Worm (Caenorhabditis elegans) whole organism, L1 larva: ENCODE results near the gene acbp-4.

ENCODE experiments used
- C16A3.4 ChIP-seq: fragments of 150-350 bp; optimal IDR thresholded peaks from 2 replicates; lab custom pipeline; 2014; ENCODE audit warnings: missing biosample characterization, missing genetic modification characterization
- C34B4.2 ChIP-seq: sonication (generic microtip); optimal IDR thresholded peaks from 2 replicates; lab custom pipeline; 2017; ENCODE audit warnings: mild to moderate bottlenecking, missing genetic modification characterization, missing compliant biosample characterization
- F16B12.6 ChIP-seq: fragments of 150-350 bp; optimal IDR thresholded peaks from 2 replicates; lab custom pipeline; 2014; ENCODE audit warnings: missing biosample characterization, missing genetic modification characterization
- alr-1 ChIP-seq: fragments of 200-800 bp; sonication (Bioruptor generic); optimal IDR thresholded peaks from 2 replicates; lab custom pipeline; 2018; ENCODE audit warnings: borderline replicate concordance, mild to moderate bottlenecking, missing genetic modification characterization, missing compliant biosample characterization
- aly-2 ChIP-seq: fragments of 150-350 bp; optimal IDR thresholded peaks from 2 replicates; lab custom pipeline; 2014; ENCODE audit warnings: missing biosample characterization, missing genetic modification characterization
- ama-1 ChIP-seq: fragments of 150-350 bp; optimal IDR thresholded peaks from 2 replicates; lab custom pipeline; 2014
- blmp-1 ChIP-seq: fragments of 150-350 bp; optimal IDR thresholded peaks from 2 replicates; lab custom pipeline; 2014; ENCODE audit warnings: missing biosample characterization, missing genetic modification characterization
- ceh-63 ChIP-seq: fragments of 200-800 bp; sonication (Bioruptor generic); optimal IDR thresholded peaks from 2 replicates; lab custom pipeline; 2018; ENCODE audit warnings: mild to moderate bottlenecking, missing genetic modification characterization, missing compliant biosample characterization
- ceh-8 ChIP-seq: fragments of 200-800 bp; sonication (Bioruptor generic); optimal IDR thresholded peaks from 2 replicates; lab custom pipeline; 2018; ENCODE audit warnings: mild to moderate bottlenecking, missing genetic modification characterization, moderate library complexity, missing compliant biosample characterization
- ceh-82 ChIP-seq, 3 experiments: fragments of 150-350 bp in 1 of 3; sonication (generic microtip) in 2 of 3; optimal IDR thresholded peaks; 2 replicates each; lab custom pipeline; 2014 to 2017; ENCODE audit warnings: missing biosample characterization in 3 of 3, missing genetic modification characterization in 3 of 3
- ceh-88 ChIP-seq: fragments of 200-800 bp; sonication (Bioruptor generic); IDR thresholded peaks from 2 replicates; pipeline ENCODE4 v1.3.6; 2022; ENCODE audit warnings: missing genetic modification characterization, missing compliant biosample characterization
- ceh-90 ChIP-seq: sonication (generic microtip); optimal IDR thresholded peaks from 2 replicates; lab custom pipeline; 2016; ENCODE audit warnings: missing genetic modification characterization, missing compliant biosample characterization
- ces-1 ChIP-seq: fragments of 150-350 bp; optimal IDR thresholded peaks from 2 replicates; lab custom pipeline; 2014; ENCODE audit warnings: missing biosample characterization, missing genetic modification reagents, missing genetic modification characterization
- dpl-1 ChIP-seq, 3 experiments: fragments of 150-350 bp in 2 of 3; sonication (generic microtip) in 1 of 3; optimal IDR thresholded peaks; 2 replicates each; lab custom pipeline; 2014 to 2017; ENCODE audit warnings: missing biosample characterization in 3 of 3, missing genetic modification characterization in 3 of 3, missing genetic modification reagents in 3 of 3
- dsc-1 ChIP-seq: sonication (generic microtip); optimal IDR thresholded peaks from 2 replicates; lab custom pipeline; 2016; ENCODE audit warnings: mild to moderate bottlenecking, missing genetic modification characterization, missing compliant biosample characterization
- efl-1 ChIP-seq, 4 experiments: fragments of 150-350 bp; optimal IDR thresholded peaks in 3 of 4; peaks in 1 of 4; 1 replicate in 1 of 4; 2 replicates in 3 of 4; lab custom pipeline; 2014; ENCODE audit warnings: missing biosample characterization in 2 of 4, missing genetic modification characterization in 2 of 4, missing genetic modification reagents in 2 of 4
- efl-3 ChIP-seq: fragments of 200-800 bp; sonication (Bioruptor generic); optimal IDR thresholded peaks from 2 replicates; lab custom pipeline; 2018; ENCODE audit warnings: mild to moderate bottlenecking, missing genetic modification characterization, missing compliant biosample characterization
- elt-3 ChIP-seq, 6 experiments: fragments of 150-350 bp in 1 of 6; sonication (generic microtip); optimal IDR thresholded peaks; 2 replicates each; lab custom pipeline; 2017 to 2018; ENCODE audit warnings: missing biosample characterization in 6 of 6, missing genetic modification characterization in 6 of 6, inconsistent platforms in 1 of 6
- ets-5 ChIP-seq: fragments of 200-800 bp; sonication (Bioruptor generic); IDR thresholded peaks from 2 replicates; pipeline ENCODE4 v1.3.6; 2022; ENCODE audit warnings: missing genetic modification characterization, missing compliant biosample characterization
- fkh-10 ChIP-seq: sonication (generic microtip); optimal IDR thresholded peaks from 2 replicates; lab custom pipeline; 2017; ENCODE audit warnings: missing biosample characterization, missing genetic modification reagents, missing genetic modification characterization
- fkh-8 ChIP-seq: sonication (generic microtip); optimal IDR thresholded peaks from 2 replicates; lab custom pipeline; 2016; ENCODE audit warnings: mild to moderate bottlenecking, missing genetic modification characterization, missing compliant biosample characterization
- fos-1 ChIP-seq: fragments of 150-350 bp; optimal IDR thresholded peaks from 2 replicates; lab custom pipeline; 2014; ENCODE audit warnings: missing biosample characterization, missing genetic modification characterization
- grh-1 ChIP-seq: fragments of 200-800 bp; sonication (Bioruptor generic); IDR thresholded peaks from 2 replicates; pipeline ENCODE4 v1.3.6; 2022; ENCODE audit warnings: missing genetic modification reagents, missing genetic modification characterization, missing compliant biosample characterization
- hlh-4 ChIP-seq: sonication (generic microtip); optimal IDR thresholded peaks from 2 replicates; lab custom pipeline; 2016; ENCODE audit warnings: mild to moderate bottlenecking, missing genetic modification characterization, missing compliant biosample characterization
- isw-1 ChIP-seq: fragments of 200-800 bp; sonication (Bioruptor generic); IDR thresholded peaks from 2 replicates; pipeline ENCODE4 v1.3.6; 2022; ENCODE audit warnings: missing genetic modification characterization, missing compliant biosample characterization
- jun-1 ChIP-seq: fragments of 150-350 bp; optimal IDR thresholded peaks from 2 replicates; lab custom pipeline; 2014; ENCODE audit warnings: missing biosample characterization, missing genetic modification reagents, missing genetic modification characterization
- lin-14 ChIP-seq: fragments of 200-800 bp; sonication (Bioruptor generic); optimal IDR thresholded peaks from 2 replicates; lab custom pipeline; 2018; ENCODE audit warnings: mild to moderate bottlenecking, missing genetic modification characterization, moderate library complexity, missing compliant biosample characterization
- lin-35 ChIP-seq, 2 experiments: fragments of 150-350 bp; optimal IDR thresholded peaks; 2 replicates each; lab custom pipeline; 2014; ENCODE audit warnings: missing biosample characterization in 2 of 2, missing genetic modification characterization in 2 of 2, missing genetic modification reagents in 2 of 2
- lin-39 ChIP-seq: fragments of 150-350 bp; optimal IDR thresholded peaks from 2 replicates; lab custom pipeline; 2014; ENCODE audit warnings: missing biosample characterization, missing genetic modification reagents, missing genetic modification characterization
- lsy-2 ChIP-seq, 2 experiments: fragments of 150-350 bp; optimal IDR thresholded peaks; 2 replicates each; lab custom pipeline; 2014; ENCODE audit warnings: missing biosample characterization in 2 of 2, missing genetic modification characterization in 2 of 2
- mef-2 ChIP-seq: fragments of 150-350 bp; optimal IDR thresholded peaks from 2 replicates; lab custom pipeline; 2014; ENCODE audit warnings: missing biosample characterization, missing genetic modification characterization
- nhr-11 ChIP-seq: fragments of 150-350 bp; optimal IDR thresholded peaks from 2 replicates; lab custom pipeline; 2014; ENCODE audit warnings: missing biosample characterization, missing genetic modification characterization
- nhr-19 ChIP-seq: fragments of 200-800 bp; sonication (Bioruptor generic); conservative IDR thresholded peaks from 2 replicates; pipeline ENCODE4 v1.3.6; 2022; ENCODE audit warnings: missing genetic modification characterization, missing compliant biosample characterization
- nhr-237 ChIP-seq: fragments of 150-350 bp; optimal IDR thresholded peaks from 2 replicates; lab custom pipeline; 2014; ENCODE audit warnings: missing biosample characterization, missing genetic modification characterization
- nhr-28 ChIP-seq: fragments of 150-350 bp; optimal IDR thresholded peaks from 2 replicates; lab custom pipeline; 2014; ENCODE audit warnings: missing biosample characterization, missing genetic modification characterization
- nhr-71 ChIP-seq: sonication (generic microtip); optimal IDR thresholded peaks from 2 replicates; lab custom pipeline; 2016; ENCODE audit warnings: mild to moderate bottlenecking, missing genetic modification characterization, moderate library complexity, missing compliant biosample characterization
- nhr-76 ChIP-seq: sonication (generic microtip); optimal IDR thresholded peaks from 2 replicates; lab custom pipeline; 2017; ENCODE audit warnings: missing biosample characterization, missing genetic modification characterization
- nhr-84 ChIP-seq: sonication (generic microtip); optimal IDR thresholded peaks from 2 replicates; lab custom pipeline; 2017; ENCODE audit warnings: missing biosample characterization, missing genetic modification characterization
- nhr-90 ChIP-seq: sonication (generic microtip); optimal IDR thresholded peaks from 2 replicates; lab custom pipeline; 2016; ENCODE audit warnings: mild to moderate bottlenecking, missing genetic modification characterization, missing compliant biosample characterization; ENCODE audit not compliant: poor library complexity
- pax-3 ChIP-seq: fragments of 200-800 bp; sonication (Bioruptor generic); optimal IDR thresholded peaks from 2 replicates; lab custom pipeline; 2018; ENCODE audit warnings: mild to moderate bottlenecking, missing genetic modification characterization, moderate library complexity, missing compliant biosample characterization
- pqm-1 ChIP-seq: sonication (generic microtip); optimal IDR thresholded peaks from 3 replicates; lab custom pipeline; 2017; ENCODE audit warnings: missing biosample characterization, missing genetic modification characterization
- snpc-4 ChIP-seq: fragments of 150-350 bp; optimal IDR thresholded peaks from 2 replicates; lab custom pipeline; 2014; ENCODE audit warnings: missing biosample characterization, missing genetic modification characterization
- snu-23 ChIP-seq: sonication (generic microtip); optimal IDR thresholded peaks from 2 replicates; lab custom pipeline; 2016; ENCODE audit warnings: missing genetic modification characterization, missing compliant biosample characterization
- sox-4 ChIP-seq: sonication (generic microtip); optimal IDR thresholded peaks from 2 replicates; lab custom pipeline; 2016; ENCODE audit warnings: missing genetic modification characterization, missing compliant biosample characterization
- sup-37 ChIP-seq: fragments of 200-800 bp; sonication (Bioruptor generic); optimal IDR thresholded peaks from 2 replicates; lab custom pipeline; 2018; ENCODE audit warnings: mild to moderate bottlenecking, missing genetic modification characterization, missing compliant biosample characterization
- tlp-1 ChIP-seq: fragments of 150-350 bp; optimal IDR thresholded peaks from 2 replicates; lab custom pipeline; 2014; ENCODE audit warnings: missing biosample characterization, missing genetic modification characterization
- unc-30 ChIP-seq: sonication (generic microtip); optimal IDR thresholded peaks from 2 replicates; lab custom pipeline; 2017; ENCODE audit warnings: missing biosample characterization, missing genetic modification characterization
- unc-62 ChIP-seq: fragments of 150-350 bp; optimal IDR thresholded peaks from 2 replicates; lab custom pipeline; 2014; ENCODE audit warnings: missing biosample characterization, missing genetic modification reagents, missing genetic modification characterization
- unc-86 ChIP-seq: sonication (generic microtip); optimal IDR thresholded peaks from 2 replicates; lab custom pipeline; 2016; ENCODE audit warnings: missing genetic modification characterization, missing compliant biosample characterization
- xbp-1 ChIP-seq: sonication (generic microtip); optimal IDR thresholded peaks from 2 replicates; lab custom pipeline; 2016; ENCODE audit warnings: missing genetic modification characterization, missing compliant biosample characterization
- zip-4 ChIP-seq: fragments of 200-800 bp; sonication (Bioruptor generic); optimal IDR thresholded peaks from 2 replicates; lab custom pipeline; 2018; ENCODE audit warnings: mild to moderate bottlenecking, missing genetic modification characterization, moderate library complexity, missing compliant biosample characterization
- ztf-11 ChIP-seq, 2 experiments: sonication (generic microtip); optimal IDR thresholded peaks; 2 replicates each; lab custom pipeline; 2016 to 2017; ENCODE audit warnings: missing genetic modification characterization in 2 of 2, missing biosample characterization in 1 of 2, missing compliant biosample characterization in 1 of 2
- ztf-4 ChIP-seq: fragments of 150-350 bp; optimal IDR thresholded peaks from 2 replicates; lab custom pipeline; 2014; ENCODE audit warnings: missing biosample characterization, missing genetic modification characterization

The acbp-4 gene

DNA sequence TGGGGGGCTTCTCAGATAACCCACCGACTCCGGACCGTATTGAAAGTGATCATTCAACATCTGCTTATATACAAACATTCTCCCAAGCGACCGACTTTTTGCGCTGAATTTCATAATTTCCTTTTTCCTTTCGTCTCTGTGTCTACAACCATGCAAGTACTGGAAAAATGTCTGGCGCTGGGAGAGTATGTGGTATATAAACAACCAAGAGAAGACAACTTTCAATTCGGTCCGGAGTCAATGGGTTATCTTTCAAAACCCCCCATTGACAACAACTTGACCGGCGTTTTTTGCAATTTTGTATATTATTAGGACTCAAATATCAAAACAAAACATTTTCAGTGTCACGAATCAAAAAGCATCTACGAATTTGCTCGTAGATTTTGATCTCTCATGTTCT, 30.4 kb downstream of the acbp-4 start:
- no peak for TF ChIP-seq nhr-84 (tag; lab: Kevin White, UChicago)
- TF ChIP-seq dsc-1 (tag; lab: Kevin White, UChicago) = peak; percentile 3
- no peak for TF ChIP-seq mef-2 (tag; lab: Kevin White, UChicago)
- TF ChIP-seq lin-14 (GFP tag; lab: Kevin White, UChicago) = peak; percentile 41
- TF ChIP-seq C34B4.2 (tag; lab: Kevin White, UChicago) = no peak
- TF ChIP-seq snu-23 = peak; percentile 57
- TF ChIP-seq fos-1 (tag; lab: Kevin White, UChicago) = peak; percentile 64
- no peak for TF ChIP-seq pqm-1
- TF ChIP-seq ceh-82 (tag; optimal IDR thresholded peaks at IDR 0.05; lab: Kevin White, UChicago) = peak in 2 of 3 experiments; percentile 58 to 61
- no peak for TF ChIP-seq aly-2 (tag; lab: Kevin White, UChicago)
- TF ChIP-seq nhr-237 (tag; lab: Kevin White, UChicago) = no peak
- TF ChIP-seq efl-1 (optimal IDR thresholded peaks at IDR 0.05; lab: Kevin White, UChicago) = peak; percentile 39 to 71
- peak; percentile 62 to 98 for TF ChIP-seq efl-1 (GFP tag; optimal IDR thresholded peaks at IDR 0.05 in 1 of 2; lab: Kevin White, UChicago)
- no peak for TF ChIP-seq ceh-90 (tag; lab: Kevin White, UChicago)
- TF ChIP-seq ztf-11 (tag; optimal IDR thresholded peaks at IDR 0.05; lab: Kevin White, UChicago) = no peak
- TF ChIP-seq unc-30 (tag; lab: Kevin White, UChicago) = no peak
- TF ChIP-seq grh-1 = no peak
- peak; percentile 7 for TF ChIP-seq ceh-8 (GFP tag; lab: Kevin White, UChicago)
- no peak for TF ChIP-seq nhr-11 (tag; lab: Kevin White, UChicago)
- TF ChIP-seq elt-3 (tag; optimal IDR thresholded peaks at IDR 0.05; lab: Kevin White, UChicago) = no peak
- TF ChIP-seq nhr-90 = peak; percentile 48
- peak; percentile 41 to 65 (median 64) for TF ChIP-seq dpl-1 (GFP tag; optimal IDR thresholded peaks at IDR 0.05; lab: Kevin White, UChicago)
- no peak for TF ChIP-seq unc-86
- TF ChIP-seq ceh-63 (GFP tag; lab: Kevin White, UChicago) = no peak
- no peak for TF ChIP-seq tlp-1 (tag; lab: Kevin White, UChicago)
- no peak for TF ChIP-seq unc-62 (GFP tag; lab: Kevin White, UChicago)
- peak; percentile 13 to 73 for TF ChIP-seq lin-35 (GFP tag; optimal IDR thresholded peaks at IDR 0.05; lab: Kevin White, UChicago)
- TF ChIP-seq alr-1 (tag; lab: Kevin White, UChicago) = no peak
- TF ChIP-seq nhr-71 (tag; lab: Kevin White, UChicago) = peak; percentile 73
- peak; percentile 51 for TF ChIP-seq xbp-1 (tag; lab: Kevin White, UChicago)
- peak; percentile 11 for TF ChIP-seq sox-4 (tag; lab: Kevin White, UChicago)
- TF ChIP-seq pax-3 (tag; lab: Kevin White, UChicago) = no peak
- TF ChIP-seq ztf-4 (tag; lab: Kevin White, UChicago) = no peak
- TF ChIP-seq zip-4 (GFP tag; lab: Kevin White, UChicago) = peak; percentile 54
- no peak for TF ChIP-seq F16B12.6 (tag; lab: Kevin White, UChicago)
- TF ChIP-seq ama-1 = no peak
- no peak for TF ChIP-seq ces-1 (GFP tag; lab: Kevin White, UChicago)
- TF ChIP-seq blmp-1 (tag; lab: Kevin White, UChicago) = no peak
- peak; percentile 98 for TF ChIP-seq snpc-4 (tag; lab: Kevin White, UChicago)
- no peak for TF ChIP-seq fkh-10
- TF ChIP-seq lin-39 = no peak
- no peak for TF ChIP-seq efl-3 (GFP tag; lab: Kevin White, UChicago)
- TF ChIP-seq C16A3.4 (tag; lab: Kevin White, UChicago) = peak; percentile 78
- peak; percentile 38 for TF ChIP-seq isw-1 (GFP tag; lab: Robert Waterston, UW)
- TF ChIP-seq lsy-2 (tag; optimal IDR thresholded peaks at IDR 0.05; lab: Kevin White, UChicago) = peak; percentile 49 to 85
- no peak for TF ChIP-seq hlh-4 (tag; lab: Kevin White, UChicago)
- no peak for TF ChIP-seq ets-5 (GFP tag; lab: Robert Waterston, UW)
- peak; percentile 77 for TF ChIP-seq jun-1
- no peak for TF ChIP-seq ceh-88
- TF ChIP-seq nhr-76 (tag; lab: Kevin White, UChicago) = no peak
- no peak for TF ChIP-seq sup-37
- TF ChIP-seq fkh-8 (tag; lab: Kevin White, UChicago) = peak; percentile 65
- TF ChIP-seq nhr-19 (GFP tag; lab: Robert Waterston, UW) = peak; percentile 40; the same call in 1 of the 2 replicates
- TF ChIP-seq nhr-28 (tag; lab: Kevin White, UChicago) = no peak
